Fruit fly (Drosophila melanogaster): Measurements from ENCODE around the gene TfIIB.
A peak's percentile ranks its signal among the peaks of the same experiment; 100 is the strongest.

Gene TfIIB

DNA sequence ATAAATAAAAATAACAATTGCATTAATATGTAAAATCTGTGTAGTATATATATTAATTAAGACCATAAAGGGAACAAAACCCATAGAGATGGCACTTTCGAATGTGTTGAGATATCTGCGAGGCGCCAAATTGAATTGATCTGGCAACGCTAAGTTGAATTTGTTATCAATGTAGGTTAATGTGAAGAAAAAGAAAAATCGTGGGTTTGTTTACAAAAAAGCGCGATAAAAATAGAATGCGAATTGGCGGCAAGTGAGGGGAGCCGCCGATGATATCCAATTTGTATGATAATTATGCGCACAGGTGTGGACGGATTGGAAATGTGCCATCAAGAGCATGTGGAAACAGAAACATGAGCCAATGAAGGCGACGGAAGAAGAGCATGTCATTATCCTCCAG lies 48.7 kb downstream of the TfIIB start (continued):
- TF ChIP-seq CG9932 (GFP tag; IDR thresholded peaks at IDR 0.05) (no peak), HmgZ (tag; optimal IDR thresholded peaks at IDR 0.05) (peak; percentile 26), lilli (GFP tag; optimal IDR thresholded peaks at IDR 0.05) (no peak)
